Worm (Caenorhabditis elegans): Measurements from ENCODE around the gene fat-3.

DNA sequence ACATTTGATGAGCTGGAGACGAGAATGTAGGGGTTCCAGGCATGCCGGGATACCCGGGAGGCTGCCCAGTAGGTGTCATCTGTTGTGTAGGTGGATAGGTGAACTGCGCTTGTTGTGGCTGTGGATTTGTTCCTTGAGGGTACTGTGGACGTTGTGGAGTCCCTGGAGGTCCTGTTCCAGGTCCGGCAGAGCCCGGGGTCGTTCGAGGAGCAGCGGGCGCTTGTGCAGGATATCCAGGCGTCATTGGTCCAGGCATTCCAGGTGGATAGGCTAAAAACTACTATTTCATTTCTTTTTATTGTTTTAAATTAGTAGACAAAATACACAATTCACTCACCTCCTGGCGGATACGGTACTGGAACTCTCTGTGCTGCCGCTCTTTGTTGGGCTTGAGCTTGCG is 7.6 kb upstream of the fat-3 start:
- TF ChIP-seq madf-3 (GFP tag; IDR thresholded peaks at IDR 0.05) (no peak), athp-1 (tag; optimal IDR thresholded peaks at IDR 0.05) (no peak), dpff-1 (tag; optimal IDR thresholded peaks at IDR 0.05) (no peak)
